Worm (Caenorhabditis elegans): ENCODE measurements around the gene npr-15.

ce11 chrIII:3652964-3653363 is 41.5 kb downstream of the npr-15 start:
- TF ChIP-seq T22C8.4 (GFP tag; IDR thresholded peaks at IDR 0.05) (no peak), med-1 (GFP tag; optimal IDR thresholded peaks at IDR 0.05; ENCODE audit: insufficient read depth) (no peak), klf-2 (GFP tag; conservative IDR thresholded peaks at IDR 0.05) (no peak), ref-1 (GFP tag; conservative IDR thresholded peaks at IDR 0.05) (no peak), cog-1 (tag; optimal IDR thresholded peaks at IDR 0.05) (no peak), flt-1 (GFP tag; IDR thresholded peaks at IDR 0.05) (no peak), ztf-23 (GFP tag; IDR thresholded peaks at IDR 0.05) (no peak), tab-1 (GFP tag; IDR thresholded peaks at IDR 0.05) (no peak), ztf-29 (GFP tag; IDR thresholded peaks at IDR 0.05) (no peak)

Data from whole organism, midembryonic.